Fruit fly (Drosophila melanogaster) whole organism, wandering third instar larva: ENCODE results near the gene Nprl2.

Experiments used
- Abd-B ChIP-seq: fragments of >200 bp; optimal IDR thresholded peaks from 2 replicates; lab custom pipeline; 2017; ENCODE audit warnings: missing biosample characterization, missing genetic modification characterization
- CG32264 ChIP-seq: fragments of 200-800 bp; sonication (Bioruptor generic); optimal IDR thresholded peaks from 2 replicates; lab custom pipeline; 2016; ENCODE audit warnings: missing biosample characterization, missing genetic modification characterization
- CG9705 ChIP-seq: fragments of 200-800 bp; sonication (Bioruptor generic); optimal IDR thresholded peaks from 2 replicates; lab custom pipeline; 2018; ENCODE audit warnings: missing biosample characterization, mild to moderate bottlenecking, missing genetic modification characterization
- Dfd ChIP-seq: fragments of >200 bp; optimal IDR thresholded peaks from 2 replicates; lab custom pipeline; 2017; ENCODE audit warnings: missing biosample characterization, missing genetic modification characterization
- Dif ChIP-seq: fragments of 200-275, 200-300 bp; sonication (Bioruptor generic); optimal IDR thresholded peaks from 2 replicates; lab custom pipeline; 2018; ENCODE audit warnings: missing biosample characterization, missing genetic modification characterization; ENCODE audit not compliant: partially characterized antibody
- GATAd ChIP-seq: sonication (Bioruptor generic); optimal IDR thresholded peaks from 2 replicates; lab custom pipeline; 2016; ENCODE audit warnings: missing biosample characterization, missing genetic modification characterization
- HLH106 ChIP-seq: fragments of 200-800 bp; optimal IDR thresholded peaks from 3 replicates; lab custom pipeline; 2019; ENCODE audit warnings: missing biosample characterization, mild to moderate bottlenecking, missing genetic modification characterization, moderate library complexity
- Hnf4 ChIP-seq: fragments of 200-800 bp; sonication (Bioruptor generic); optimal IDR thresholded peaks from 2 replicates; lab custom pipeline; 2016; ENCODE audit warnings: missing biosample characterization, mild to moderate bottlenecking, missing genetic modification characterization
- Hr78 ChIP-seq: fragments of >200 bp; optimal IDR thresholded peaks from 2 replicates; lab custom pipeline; 2017; ENCODE audit warnings: missing biosample characterization, missing genetic modification characterization
- Hr83 ChIP-seq: fragments of 200-300 bp; sonication (Bioruptor generic); optimal IDR thresholded peaks from 2 replicates; lab custom pipeline; 2016; ENCODE audit warnings: missing biosample characterization, mild to moderate bottlenecking, missing genetic modification characterization, moderate library complexity; ENCODE audit not compliant: poor library complexity, severe bottlenecking
- Jra ChIP-seq: sonication (Bioruptor generic); optimal IDR thresholded peaks from 2 replicates; lab custom pipeline; 2016; ENCODE audit warnings: missing biosample characterization, missing genetic modification characterization
- Mio ChIP-seq: sonication (Bioruptor generic); optimal IDR thresholded peaks from 2 replicates; lab custom pipeline; 2016; ENCODE audit warnings: missing biosample characterization, missing genetic modification characterization
- Myc ChIP-seq: fragments of >200 bp; optimal IDR thresholded peaks from 2 replicates; lab custom pipeline; 2017
- N ChIP-seq: fragments of >200 bp; optimal IDR thresholded peaks from 2 replicates; lab custom pipeline; 2018; ENCODE audit warnings: missing biosample characterization, missing external identifiers, missing genetic modification characterization
- OdsH ChIP-seq: fragments of 200-800 bp; sonication (Bioruptor generic); optimal IDR thresholded peaks from 2 replicates; lab custom pipeline; 2016; ENCODE audit warnings: missing biosample characterization, mild to moderate bottlenecking, missing genetic modification characterization
- Rel ChIP-seq, 2 experiments: fragments of 200-800 bp; sonication (Bioruptor generic) in 1 of 2; optimal IDR thresholded peaks; 2 replicates in 1 of 2; 3 replicates in 1 of 2; lab custom pipeline; 2016 to 2019; ENCODE audit warnings: mild to moderate bottlenecking in 2 of 2, missing biosample characterization in 2 of 2, missing genetic modification characterization in 2 of 2, moderate library complexity in 1 of 2
- Vsx2 ChIP-seq: fragments of 200-300, 225-300 bp; sonication (Bioruptor generic); optimal IDR thresholded peaks from 2 replicates; lab custom pipeline; 2018; ENCODE audit warnings: missing biosample characterization, missing genetic modification characterization; ENCODE audit not compliant: partially characterized antibody
- br ChIP-seq: fragments of 200-800 bp; sonication (Bioruptor generic); optimal IDR thresholded peaks from 2 replicates; lab custom pipeline; 2016; ENCODE audit warnings: missing biosample characterization, missing genetic modification characterization
- brk ChIP-seq: fragments of 200-800 bp; sonication (Bioruptor generic); optimal IDR thresholded peaks from 2 replicates; lab custom pipeline; 2016; ENCODE audit warnings: missing biosample characterization, mild to moderate bottlenecking, missing genetic modification characterization
- dl ChIP-seq, 2 experiments: fragments of 175-275, 200-275 bp in 1 of 2; fragments of 200-275 bp in 1 of 2; sonication (Bioruptor generic); optimal IDR thresholded peaks; lab custom pipeline; 2018; ENCODE audit warnings: mild to moderate bottlenecking in 2 of 2, missing biosample characterization in 2 of 2, missing genetic modification characterization in 2 of 2, moderate library complexity in 2 of 2; ENCODE audit not compliant: partially characterized antibody in 2 of 2, insufficient read depth in 1 of 2
- dmrt93B ChIP-seq: fragments of 200-800 bp; sonication (Bioruptor generic); optimal IDR thresholded peaks from 2 replicates; lab custom pipeline; 2018; ENCODE audit warnings: missing biosample characterization, mild to moderate bottlenecking, missing genetic modification characterization
- ey ChIP-seq: fragments of 200-800 bp; sonication (Bioruptor generic); optimal IDR thresholded peaks from 2 replicates; lab custom pipeline; 2016; ENCODE audit warnings: missing biosample characterization, missing genetic modification characterization
- fru ChIP-seq: fragments of 200-800 bp; sonication (Bioruptor generic); optimal IDR thresholded peaks from 3 replicates; lab custom pipeline; 2016; ENCODE audit warnings: missing biosample characterization, mild to moderate bottlenecking, missing genetic modification characterization
- h ChIP-seq: fragments of 200-800 bp; sonication (Bioruptor generic); optimal IDR thresholded peaks from 3 replicates; lab custom pipeline; 2016; ENCODE audit warnings: missing biosample characterization, mild to moderate bottlenecking, missing genetic modification characterization
- lola ChIP-seq: fragments of >200 bp; optimal IDR thresholded peaks from 2 replicates; lab custom pipeline; 2017; ENCODE audit warnings: missing biosample characterization, missing genetic modification characterization
- psq ChIP-seq: fragments of 200-800 bp; sonication (Bioruptor generic); optimal IDR thresholded peaks from 3 replicates; lab custom pipeline; 2017; ENCODE audit warnings: missing biosample characterization, mild to moderate bottlenecking, missing genetic modification characterization, moderate library complexity
- rgr ChIP-seq: fragments of 200-800 bp; sonication (Bioruptor generic); optimal IDR thresholded peaks from 3 replicates; lab custom pipeline; 2016; ENCODE audit warnings: missing biosample characterization, mild to moderate bottlenecking, missing genetic modification characterization
- sage ChIP-seq: fragments of 200-800 bp; sonication (Bioruptor generic); optimal IDR thresholded peaks from 2 replicates; lab custom pipeline; 2016; ENCODE audit warnings: missing biosample characterization, mild to moderate bottlenecking, missing genetic modification characterization
- sv ChIP-seq: fragments of 200-800 bp; sonication (Bioruptor generic); optimal IDR thresholded peaks from 3 replicates; lab custom pipeline; 2016; ENCODE audit warnings: missing biosample characterization, missing genetic modification characterization
- tai ChIP-seq: sonication (Bioruptor generic); optimal IDR thresholded peaks from 2 replicates; lab custom pipeline; 2016; ENCODE audit warnings: missing biosample characterization, missing genetic modification characterization
- usp ChIP-seq: fragments of >200 bp; optimal IDR thresholded peaks from 2 replicates; lab custom pipeline; 2017; ENCODE audit warnings: missing biosample characterization, missing genetic modification characterization
- woc ChIP-seq: sonication (Bioruptor generic); optimal IDR thresholded peaks from 2 replicates; lab custom pipeline; 2016; ENCODE audit warnings: missing biosample characterization, mild to moderate bottlenecking, missing genetic modification characterization

The Nprl2 gene

DNA sequence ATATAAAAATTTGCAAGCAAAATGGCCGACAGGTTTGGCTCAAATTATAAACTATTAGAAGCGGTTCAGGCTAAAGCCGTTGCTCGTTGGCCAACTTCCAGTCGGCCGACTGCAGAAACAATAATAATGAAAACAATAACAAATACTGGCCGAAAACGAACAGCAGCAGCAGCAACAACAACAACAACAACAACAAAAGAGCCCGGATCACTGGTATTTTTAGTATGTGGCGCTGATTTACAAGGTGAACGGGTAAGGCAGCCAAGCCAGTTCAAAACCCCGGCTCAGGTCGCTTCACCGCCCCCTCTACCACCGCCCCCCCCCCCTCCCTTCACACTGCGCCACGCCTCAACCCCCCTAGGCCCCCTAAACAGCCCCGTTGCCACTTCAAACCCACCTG lies 16.1 kb upstream of the Nprl2 start:
- TF ChIP-seq Rel (GFP tag; optimal IDR thresholded peaks at IDR 0.05; lab: Kevin White, UChicago) (no peak), Rel (tag; optimal IDR thresholded peaks at IDR 0.05; lab: Kevin White, UChicago) (peak; percentile 5), Dfd (peak; percentile 34), ey (GFP tag; lab: Kevin White, UChicago) (no peak), usp (GFP tag; lab: Kevin White, UChicago) (no peak)

DNA sequence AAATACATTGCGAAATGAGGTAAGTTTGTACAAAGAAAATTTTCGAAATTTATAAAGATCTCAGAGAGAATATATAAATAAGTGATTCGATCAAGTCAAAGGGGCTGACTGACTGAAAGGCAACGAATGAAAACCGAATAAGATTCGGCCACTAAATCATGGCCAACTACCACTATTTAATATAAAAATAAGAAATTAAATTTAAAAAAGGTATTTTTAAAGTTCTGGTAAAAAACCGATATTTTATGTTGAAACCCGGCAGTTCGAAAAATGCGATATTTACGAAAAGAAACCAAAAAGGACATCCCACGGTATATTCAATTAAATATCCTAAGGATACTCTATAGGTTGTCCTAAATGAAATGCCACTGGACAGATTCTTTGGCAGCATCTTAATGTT lies 12.9 kb upstream of the Nprl2 start, which contains the start of gene CG33252:
Gene CG33252, minus strand, starts transcription at position 101 of the 400 bp plus-strand sequence.
- TF ChIP-seq N (GFP tag; lab: Kevin White, UChicago) (no peak), lola (GFP tag; lab: Kevin White, UChicago) (no peak), brk (GFP tag; lab: Kevin White, UChicago) (no peak), usp (GFP tag; lab: Kevin White, UChicago) (no peak), h (GFP tag; lab: Kevin White, UChicago) (no peak), Rel (GFP tag; optimal IDR thresholded peaks at IDR 0.05; lab: Kevin White, UChicago) (no peak), Rel (tag; optimal IDR thresholded peaks at IDR 0.05; lab: Kevin White, UChicago) (no peak), fru (GFP tag; lab: Kevin White, UChicago) (no peak), Hr83 (no peak), rgr (GFP tag; lab: Kevin White, UChicago) (no peak), Hnf4 (GFP tag; lab: Kevin White, UChicago) (no peak), psq (GFP tag; lab: Kevin White, UChicago) (no peak), woc (GFP tag; lab: Kevin White, UChicago) (no peak), OdsH (GFP tag; lab: Kevin White, UChicago) (no peak), sage (GFP tag; lab: Kevin White, UChicago) (no peak), Mio (GFP tag; lab: Kevin White, UChicago) (no peak), sv (GFP tag; lab: Kevin White, UChicago) (no peak), Vsx2 (GFP tag; lab: Kevin White, UChicago) (no peak), Dfd (no peak), HLH106 (no peak)
- TF ChIP-seq, all 38 proteins: peak for 0

DNA sequence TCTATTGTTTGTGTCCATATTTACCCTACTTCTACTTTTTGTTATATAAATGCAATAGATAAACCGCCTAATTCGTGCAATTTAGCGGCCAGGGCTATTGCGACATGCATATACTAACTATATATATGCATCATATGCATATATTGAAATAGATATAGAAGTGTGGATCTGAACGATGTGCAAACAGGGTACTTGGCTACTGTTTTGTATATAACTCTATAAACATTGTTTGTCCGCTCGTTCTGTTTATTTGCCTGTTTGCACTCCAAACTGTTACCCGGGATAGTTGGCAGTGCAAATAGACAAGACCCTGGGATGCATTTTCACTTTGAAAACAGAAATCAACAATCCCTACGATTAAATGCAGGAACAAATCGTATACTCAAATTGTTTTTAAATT lies 8.9 kb upstream of the Nprl2 start:
- TF ChIP-seq Hr78 (GFP tag; lab: Kevin White, UChicago), result no peak
- TF ChIP-seq woc (GFP tag; lab: Kevin White, UChicago), result no peak
- TF ChIP-seq psq (GFP tag; lab: Kevin White, UChicago), result no peak
- TF ChIP-seq ey (GFP tag; lab: Kevin White, UChicago), result no peak
- TF ChIP-seq brk (GFP tag; lab: Kevin White, UChicago), result no peak
- TF ChIP-seq Hnf4 (GFP tag; lab: Kevin White, UChicago), result no peak
- no peak for TF ChIP-seq CG9705 (GFP tag; lab: Kevin White, UChicago)
- no peak for TF ChIP-seq sage (GFP tag; lab: Kevin White, UChicago)
- TF ChIP-seq dmrt93B (GFP tag; lab: Kevin White, UChicago), result no peak
- TF ChIP-seq Hr83, result no peak
- no peak for TF ChIP-seq h (GFP tag; lab: Kevin White, UChicago)
- no peak for TF ChIP-seq Jra (GFP tag; lab: Kevin White, UChicago)
- TF ChIP-seq usp (GFP tag; lab: Kevin White, UChicago), result no peak
- TF ChIP-seq Abd-B (GFP tag; lab: Kevin White, UChicago), result no peak
- TF ChIP-seq Dif, result no peak
- no peak for TF ChIP-seq dl (GFP tag; optimal IDR thresholded peaks at IDR 0.05; lab: Kevin White, UChicago; ENCODE audit: insufficient read depth in 1 of 2, partially characterized antibody in 2 of 2)
- no peak for TF ChIP-seq CG32264 (GFP tag; lab: Kevin White, UChicago)
- no peak for TF ChIP-seq Rel (GFP tag; optimal IDR thresholded peaks at IDR 0.05; lab: Kevin White, UChicago)
- TF ChIP-seq Rel (tag; optimal IDR thresholded peaks at IDR 0.05; lab: Kevin White, UChicago), result no peak

DNA sequence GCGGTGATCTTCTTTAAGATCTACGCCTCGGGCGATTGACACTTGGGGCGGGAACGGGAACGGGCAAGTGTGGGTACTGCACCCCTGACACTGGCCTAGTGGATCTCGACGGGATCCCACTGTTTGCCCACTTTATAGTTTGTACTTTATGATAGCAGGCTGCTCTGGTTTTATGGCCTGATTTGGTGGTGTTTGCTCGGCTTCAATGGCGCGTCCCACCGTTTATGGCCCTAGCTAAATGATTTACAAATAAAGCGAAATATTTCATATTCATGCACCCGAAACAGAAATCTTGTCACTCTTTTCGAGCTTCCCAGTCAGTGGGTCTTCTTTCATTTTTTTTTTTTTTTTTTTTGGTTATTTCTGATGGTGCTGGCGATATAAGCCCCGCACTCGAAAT lies 6.4 kb upstream of the Nprl2 start:
- TF ChIP-seq GATAd (GFP tag; lab: Kevin White, UChicago), result no peak
- no peak for TF ChIP-seq dl (GFP tag; optimal IDR thresholded peaks at IDR 0.05; lab: Kevin White, UChicago; ENCODE audit: insufficient read depth in 1 of 2, partially characterized antibody in 2 of 2)
- no peak for TF ChIP-seq tai (GFP tag; lab: Kevin White, UChicago)
- TF ChIP-seq h (GFP tag; lab: Kevin White, UChicago), result no peak
- no peak for TF ChIP-seq lola (GFP tag; lab: Kevin White, UChicago)
- no peak for TF ChIP-seq dmrt93B (GFP tag; lab: Kevin White, UChicago)
- TF ChIP-seq Mio (GFP tag; lab: Kevin White, UChicago), result no peak
- no peak for TF ChIP-seq N (GFP tag; lab: Kevin White, UChicago)
- no peak for TF ChIP-seq Myc (lab: Kevin White, UChicago)
- no peak for TF ChIP-seq sage (GFP tag; lab: Kevin White, UChicago)
- no peak for TF ChIP-seq Hnf4 (GFP tag; lab: Kevin White, UChicago)
- no peak for TF ChIP-seq CG9705 (GFP tag; lab: Kevin White, UChicago)
- no peak for TF ChIP-seq Dif
- no peak for TF ChIP-seq br (GFP tag; lab: Kevin White, UChicago)
- TF ChIP-seq, all 38 proteins: peak for 0
